Worm (Caenorhabditis elegans) whole organism, early embryonic: ENCODE results near the gene ins-12.

ENCODE experiments used
- B0310.2 ChIP-seq: sonication (generic microtip); optimal IDR thresholded peaks from 2 replicates; lab custom pipeline; 2016; ENCODE audit warnings: mild to moderate bottlenecking, missing genetic modification characterization, missing compliant biosample characterization
- F13C5.2 ChIP-seq: sonication (generic microtip); optimal IDR thresholded peaks from 2 replicates; lab custom pipeline; 2017; ENCODE audit warnings: mild to moderate bottlenecking, missing genetic modification characterization, inconsistent platforms, missing compliant biosample characterization
- aly-1 ChIP-seq: sonication (generic microtip); optimal IDR thresholded peaks from 2 replicates; lab custom pipeline; 2016; ENCODE audit warnings: missing genetic modification characterization, missing compliant biosample characterization
- ama-1 ChIP-seq: fragments of 150-350 bp; optimal IDR thresholded peaks from 2 replicates; lab custom pipeline; 2014
- ceh-13 ChIP-seq: fragments of 200-800 bp; sonication (Bioruptor generic); optimal IDR thresholded peaks from 2 replicates; lab custom pipeline; 2018; ENCODE audit warnings: mild to moderate bottlenecking, missing genetic modification characterization, missing compliant biosample characterization
- ceh-36 ChIP-seq: sonication (generic microtip); optimal IDR thresholded peaks from 2 replicates; lab custom pipeline; 2016; ENCODE audit warnings: missing genetic modification characterization, inconsistent platforms, missing compliant biosample characterization
- ets-7 ChIP-seq: sonication (generic microtip); optimal IDR thresholded peaks from 2 replicates; lab custom pipeline; 2016; ENCODE audit warnings: missing genotype, missing genetic modification characterization, missing compliant biosample characterization
- flt-1 ChIP-seq: fragments of 200-800 bp; sonication (Bioruptor generic); IDR thresholded peaks from 2 replicates; pipeline ENCODE4 v1.3.6; 2022; ENCODE audit warnings: missing genetic modification characterization, missing compliant biosample characterization
- hmbx-1 ChIP-seq: sonication (generic microtip); optimal IDR thresholded peaks from 2 replicates; lab custom pipeline; 2016; ENCODE audit warnings: mild to moderate bottlenecking, missing genetic modification characterization, missing compliant biosample characterization
- hmg-4 ChIP-seq: fragments of 200-800 bp; sonication (Bioruptor generic); optimal IDR thresholded peaks from 2 replicates; lab custom pipeline; 2018; ENCODE audit warnings: mild to moderate bottlenecking, missing genetic modification characterization, missing compliant biosample characterization
- hnd-1 ChIP-seq: sonication (generic microtip); optimal IDR thresholded peaks from 2 replicates; lab custom pipeline; 2016; ENCODE audit warnings: missing genetic modification characterization, missing compliant biosample characterization
- pes-1 ChIP-seq: fragments of 200-800 bp; sonication (Bioruptor generic); IDR thresholded peaks from 2 replicates; pipeline ENCODE4 v1.3.6; 2022; ENCODE audit warnings: missing genetic modification reagents, missing genetic modification characterization, missing compliant biosample characterization
- scrt-1 ChIP-seq: fragments of 200-800 bp; sonication (Bioruptor generic); IDR thresholded peaks from 2 replicates; pipeline ENCODE4 v1.3.6; 2022; ENCODE audit warnings: missing genetic modification characterization, missing compliant biosample characterization
- sea-1 ChIP-seq: fragments of 200-800 bp; sonication (Bioruptor generic); conservative IDR thresholded peaks from 2 replicates; pipeline ENCODE4 v1.3.6; 2022; ENCODE audit warnings: missing genetic modification characterization, missing compliant biosample characterization
- tbx-11 ChIP-seq: fragments of 200-800 bp; sonication (Bioruptor generic); IDR thresholded peaks from 2 replicates; pipeline ENCODE4 v1.3.6; 2022; ENCODE audit warnings: missing genetic modification characterization, missing compliant biosample characterization
- tbx-37 ChIP-seq: fragments of 200-800 bp; sonication (Bioruptor generic); conservative IDR thresholded peaks from 2 replicates; pipeline ENCODE4 v1.3.6; 2022; ENCODE audit warnings: missing genetic modification reagents, missing genetic modification characterization, missing compliant biosample characterization
- tra-4 ChIP-seq: sonication (generic microtip); optimal IDR thresholded peaks from 2 replicates; lab custom pipeline; 2017; ENCODE audit warnings: missing genetic modification characterization, missing compliant biosample characterization

Gene ins-12

ce11 chrII:5554317-5554716, at the start of gene ins-12:
Gene ins-12, plus strand, starts transcription at chrII:5554617.
- TF ChIP-seq scrt-1 (no peak), aly-1 (tag; lab: Kevin White, UChicago) (no peak), ets-7 (tag; lab: Kevin White, UChicago) (no peak), flt-1 (GFP tag; lab: Robert Waterston, UW) (no peak), sea-1 (GFP tag; lab: Robert Waterston, UW) (no peak)

ce11 chrII:5505820-5506287, 48.6 kb upstream of the ins-12 start, which contains the start of gene npp-24:
Gene npp-24, plus strand, starts transcription at chrII:5505870.
- TF ChIP-seq tbx-11 (GFP tag; lab: Robert Waterston, UW) (no peak), pes-1 (GFP tag; lab: Robert Waterston, UW) (no peak), sea-1 (GFP tag; lab: Robert Waterston, UW) (no peak), F13C5.2 (tag; lab: Kevin White, UChicago) (no peak), hmg-4 (GFP tag; lab: Kevin White, UChicago) (no peak), tbx-37 (no peak)

ce11 chrII:5511417-5512353, 42.7 kb upstream of the ins-12 start:
- TF ChIP-seq hnd-1 (tag; lab: Kevin White, UChicago), result no peak
- no peak for TF ChIP-seq tra-4 (tag; lab: Kevin White, UChicago)
- TF ChIP-seq ets-7 (tag; lab: Kevin White, UChicago), result no peak
- TF ChIP-seq ceh-36, result no peak
- TF ChIP-seq sea-1 (GFP tag; lab: Robert Waterston, UW), result no peak
- no peak for TF ChIP-seq F13C5.2 (tag; lab: Kevin White, UChicago)
- no peak for TF ChIP-seq flt-1 (GFP tag; lab: Robert Waterston, UW)
- TF ChIP-seq B0310.2 (tag; lab: Kevin White, UChicago), result no peak
- TF ChIP-seq scrt-1, result no peak
- no peak for TF ChIP-seq hmg-4 (GFP tag; lab: Kevin White, UChicago)
- no peak for TF ChIP-seq tbx-37
- TF ChIP-seq pes-1 (GFP tag; lab: Robert Waterston, UW), result no peak
- no peak for TF ChIP-seq hmbx-1
- no peak for TF ChIP-seq aly-1 (tag; lab: Kevin White, UChicago)
- no peak for TF ChIP-seq tbx-11 (GFP tag; lab: Robert Waterston, UW)
- no peak for TF ChIP-seq ceh-13
- TF ChIP-seq ama-1 (lab: Kevin White, UChicago), result no peak

ce11 chrII:5512473-5513097, 41.8 kb upstream of the ins-12 start:
- no peak for TF ChIP-seq ceh-36
- no peak for TF ChIP-seq hnd-1 (tag; lab: Kevin White, UChicago)
- TF ChIP-seq scrt-1, result no peak
- no peak for TF ChIP-seq ets-7 (tag; lab: Kevin White, UChicago)
- no peak for TF ChIP-seq tbx-37
- TF ChIP-seq aly-1 (tag; lab: Kevin White, UChicago), result no peak
- TF ChIP-seq sea-1 (GFP tag; lab: Robert Waterston, UW), result no peak
- no peak for TF ChIP-seq B0310.2 (tag; lab: Kevin White, UChicago)
- no peak for TF ChIP-seq ceh-13
- no peak for TF ChIP-seq flt-1 (GFP tag; lab: Robert Waterston, UW)
- TF ChIP-seq F13C5.2 (tag; lab: Kevin White, UChicago), result no peak

ce11 chrII:5514846-5515245, 39.6 kb upstream of the ins-12 start, which contains the start of gene sahd-1:
Gene sahd-1, minus strand, starts transcription at chrII:5514945.
- TF ChIP-seq hmg-4 (GFP tag; lab: Kevin White, UChicago) (no peak), ceh-13 (no peak), scrt-1 (no peak), tbx-11 (GFP tag; lab: Robert Waterston, UW) (no peak), hnd-1 (tag; lab: Kevin White, UChicago) (no peak), ets-7 (tag; lab: Kevin White, UChicago) (no peak)

ce11 chrII:5515542-5515941, 38.9 kb upstream of the ins-12 start, which contains the start of gene ZK177.3:
Gene ZK177.3, plus strand, starts transcription at chrII:5515842.
- TF ChIP-seq hmg-4 (GFP tag; lab: Kevin White, UChicago), result no peak
- TF ChIP-seq ets-7 (tag; lab: Kevin White, UChicago), result no peak
- TF ChIP-seq ceh-13, result no peak
- TF ChIP-seq tbx-37, result no peak
- TF ChIP-seq tbx-11 (GFP tag; lab: Robert Waterston, UW), result no peak
- no peak for TF ChIP-seq F13C5.2 (tag; lab: Kevin White, UChicago)
- TF ChIP-seq ama-1 (lab: Kevin White, UChicago), result no peak
- TF ChIP-seq ceh-36, result no peak
- no peak for TF ChIP-seq scrt-1
- no peak for TF ChIP-seq tra-4 (tag; lab: Kevin White, UChicago)
- no peak for TF ChIP-seq sea-1 (GFP tag; lab: Robert Waterston, UW)
- no peak for TF ChIP-seq hmbx-1
- no peak for TF ChIP-seq flt-1 (GFP tag; lab: Robert Waterston, UW)
- TF ChIP-seq B0310.2 (tag; lab: Kevin White, UChicago), result no peak

ce11 chrII:5517643-5518042, 36.8 kb upstream of the ins-12 start, which contains the start of gene ZK177.9:
Gene ZK177.9, minus strand, starts transcription at chrII:5517743.
- no peak for TF ChIP-seq tbx-37
